Worm (Caenorhabditis elegans): Measurements from ENCODE around the gene C37C3.9.

ce11 chrV:7816486-7816885 lies 38.0 kb downstream of the C37C3.9 start:
- no peak for TF ChIP-seq elt-1 (tag; optimal IDR thresholded peaks at IDR 0.05)
- TF ChIP-seq gmeb-1 (tag; optimal IDR thresholded peaks at IDR 0.05), result no peak
- no peak for TF ChIP-seq nhr-23 (tag; optimal IDR thresholded peaks at IDR 0.05)
- TF ChIP-seq nhr-25 (tag; optimal IDR thresholded peaks at IDR 0.05), result no peak
- TF ChIP-seq lin-13 (GFP tag; optimal IDR thresholded peaks at IDR 0.05), result no peak
